Worm (Caenorhabditis elegans) whole organism, mixed stage, embryonic: ENCODE data around the gene F46G11.4.
A peak's percentile ranks its signal among the peaks of the same experiment; 100 is the strongest.

Experiments
- M03D4.4 ChIP-seq: sonication (generic microtip); optimal IDR thresholded peaks from 2 replicates; lab custom pipeline; 2017; ENCODE audit warnings: mild to moderate bottlenecking, missing genetic modification characterization, missing compliant biosample characterization
- bed-3 ChIP-seq: fragments of 200-800 bp; sonication (Bioruptor generic); optimal IDR thresholded peaks from 3 replicates; lab custom pipeline; 2018; ENCODE audit warnings: mild to moderate bottlenecking, missing genetic modification characterization, moderate library complexity, missing compliant biosample characterization
- blmp-1 ChIP-seq: fragments of 150-350 bp; optimal IDR thresholded peaks from 2 replicates; lab custom pipeline; 2014; ENCODE audit warnings: missing biosample characterization, missing genetic modification characterization
- ceh-39 ChIP-seq: fragments of 150-350 bp; optimal IDR thresholded peaks from 2 replicates; lab custom pipeline; 2014; ENCODE audit warnings: missing biosample characterization, missing genetic modification characterization
- ceh-43 ChIP-seq: fragments of 200-800 bp; sonication (Bioruptor generic); optimal IDR thresholded peaks from 2 replicates; lab custom pipeline; 2018; ENCODE audit warnings: mild to moderate bottlenecking, missing genetic modification characterization, moderate library complexity, missing compliant biosample characterization
- ceh-83 ChIP-seq: fragments of 200-800 bp; sonication (Bioruptor generic); optimal IDR thresholded peaks from 2 replicates; lab custom pipeline; 2018; ENCODE audit warnings: mild to moderate bottlenecking, missing genetic modification characterization, missing compliant biosample characterization
- ces-1 ChIP-seq: fragments of 150-350 bp; optimal IDR thresholded peaks from 2 replicates; lab custom pipeline; 2014; ENCODE audit warnings: missing biosample characterization, missing genetic modification reagents, missing genetic modification characterization
- cnd-1 ChIP-seq: fragments of 200-800 bp; sonication (Bioruptor generic); optimal IDR thresholded peaks from 2 replicates; lab custom pipeline; 2018; ENCODE audit warnings: mild to moderate bottlenecking, missing genetic modification characterization, missing compliant biosample characterization
- drap-1 ChIP-seq: fragments of 200-800 bp; sonication (Bioruptor generic); optimal IDR thresholded peaks from 3 replicates; lab custom pipeline; 2018; ENCODE audit warnings: mild to moderate bottlenecking, missing genetic modification characterization, missing compliant biosample characterization
- elt-1 ChIP-seq: sonication (generic microtip); optimal IDR thresholded peaks from 2 replicates; lab custom pipeline; 2017; ENCODE audit warnings: missing genetic modification characterization, mild to moderate bottlenecking, missing compliant biosample characterization, antibody characterized with exemption, moderate library complexity, borderline replicate concordance; ENCODE audit not compliant: insufficient read depth
- elt-3 ChIP-seq: fragments of 150-350 bp; optimal IDR thresholded peaks from 2 replicates; lab custom pipeline; 2014; ENCODE audit warnings: missing biosample characterization, missing genetic modification characterization
- flh-1 ChIP-seq: fragments of 200-800 bp; sonication (Bioruptor generic); optimal IDR thresholded peaks from 2 replicates; lab custom pipeline; 2018; ENCODE audit warnings: mild to moderate bottlenecking, missing genetic modification characterization, moderate library complexity, missing compliant biosample characterization
- ham-2 ChIP-seq: fragments of 200-800 bp; sonication (Bioruptor generic); optimal IDR thresholded peaks from 2 replicates; lab custom pipeline; 2018; ENCODE audit warnings: mild to moderate bottlenecking, missing genetic modification characterization, missing compliant biosample characterization
- hlh-1 ChIP-seq: fragments of 150-350 bp; optimal IDR thresholded peaks from 2 replicates; lab custom pipeline; 2014; ENCODE audit warnings: missing biosample characterization, missing genetic modification reagents, missing genetic modification characterization
- lin-13 ChIP-seq: fragments of 150-350 bp; optimal IDR thresholded peaks from 2 replicates; lab custom pipeline; 2014; ENCODE audit warnings: missing biosample characterization, missing genetic modification characterization
- lin-32 ChIP-seq: fragments of 200-800 bp; sonication (Bioruptor generic); optimal IDR thresholded peaks from 2 replicates; lab custom pipeline; 2018; ENCODE audit warnings: mild to moderate bottlenecking, missing genetic modification characterization, missing compliant biosample characterization
- lsy-2 ChIP-seq: fragments of 150-350 bp; optimal IDR thresholded peaks from 2 replicates; lab custom pipeline; 2014; ENCODE audit warnings: missing biosample characterization, missing genetic modification characterization
- mab-5 ChIP-seq: fragments of 150-350 bp; optimal IDR thresholded peaks from 2 replicates; lab custom pipeline; 2014; ENCODE audit warnings: missing biosample characterization, missing genetic modification characterization
- mep-1 ChIP-seq: fragments of 150-350 bp; optimal IDR thresholded peaks from 2 replicates; lab custom pipeline; 2017; ENCODE audit warnings: missing biosample characterization, missing genetic modification reagents, missing genetic modification characterization, inconsistent platforms
- mls-2 ChIP-seq: sonication (generic microtip); optimal IDR thresholded peaks from 2 replicates; lab custom pipeline; 2016; ENCODE audit warnings: mild to moderate bottlenecking, missing genetic modification characterization, moderate library complexity, missing compliant biosample characterization
- nhr-12 ChIP-seq: fragments of 150-350 bp; optimal IDR thresholded peaks from 2 replicates; lab custom pipeline; 2014; ENCODE audit warnings: missing biosample characterization, missing genetic modification characterization
- nhr-2 ChIP-seq: fragments of 150-350 bp; optimal IDR thresholded peaks from 2 replicates; lab custom pipeline; 2014; ENCODE audit warnings: missing biosample characterization, missing genetic modification characterization
- nhr-237 ChIP-seq: fragments of 150-350 bp; optimal IDR thresholded peaks from 2 replicates; lab custom pipeline; 2014; ENCODE audit warnings: missing biosample characterization, missing genetic modification characterization
- nhr-28 ChIP-seq: fragments of 150-350 bp; optimal IDR thresholded peaks from 2 replicates; lab custom pipeline; 2014; ENCODE audit warnings: missing biosample characterization, missing genetic modification characterization
- nhr-76 ChIP-seq: sonication (generic microtip); optimal IDR thresholded peaks from 2 replicates; lab custom pipeline; 2017; ENCODE audit warnings: missing biosample characterization, missing genetic modification characterization
- pha-4 ChIP-seq: fragments of 150-350 bp; optimal IDR thresholded peaks from 2 replicates; lab custom pipeline; 2018; ENCODE audit warnings: missing biosample characterization, missing genetic modification reagents, missing genetic modification characterization
- sem-2 ChIP-seq: fragments of 200-800 bp; sonication (Bioruptor generic); optimal IDR thresholded peaks from 2 replicates; lab custom pipeline; 2018; ENCODE audit warnings: mild to moderate bottlenecking, missing genetic modification characterization, missing compliant biosample characterization
- snpc-4 ChIP-seq: fragments of 150-350 bp; optimal IDR thresholded peaks from 2 replicates; lab custom pipeline; 2014; ENCODE audit warnings: missing biosample characterization, missing genetic modification characterization
- sptf-1 ChIP-seq: sonication (generic microtip); optimal IDR thresholded peaks from 2 replicates; lab custom pipeline; 2017; ENCODE audit warnings: mild to moderate bottlenecking, missing genetic modification characterization, moderate library complexity, missing compliant biosample characterization
- tbx-8 ChIP-seq: fragments of 200-800 bp; sonication (Bioruptor generic); optimal IDR thresholded peaks from 2 replicates; lab custom pipeline; 2018; ENCODE audit warnings: mild to moderate bottlenecking, missing genetic modification characterization, moderate library complexity, missing compliant biosample characterization
- unc-120 ChIP-seq: sonication (generic microtip); optimal IDR thresholded peaks from 2 replicates; lab custom pipeline; 2017; ENCODE audit warnings: missing genetic modification characterization, missing compliant biosample characterization; ENCODE audit not compliant: poor library complexity, severe bottlenecking
- unc-39 ChIP-seq: fragments of 150-350 bp; optimal IDR thresholded peaks from 2 replicates; lab custom pipeline; 2014; ENCODE audit warnings: missing biosample characterization, missing genetic modification characterization
- unc-62 ChIP-seq: fragments of 150-350 bp; optimal IDR thresholded peaks from 2 replicates; lab custom pipeline; 2014; ENCODE audit warnings: missing biosample characterization, missing genetic modification reagents, missing genetic modification characterization
- zip-8 ChIP-seq: fragments of 150-350 bp; optimal IDR thresholded peaks from 2 replicates; lab custom pipeline; 2014; ENCODE audit warnings: missing biosample characterization, missing genetic modification characterization
- ztf-11 ChIP-seq: fragments of 150-350 bp; optimal IDR thresholded peaks from 2 replicates; lab custom pipeline; 2014; ENCODE audit warnings: missing biosample characterization, missing genetic modification characterization

Gene F46G11.4

ce11 chrX:5831827-5832226 lies 33.2 kb upstream of the F46G11.4 start:
- TF ChIP-seq sptf-1 (tag; lab: Kevin White, UChicago) = no peak
- no peak for TF ChIP-seq pha-4 (tag; lab: Kevin White, UChicago)
- no peak for TF ChIP-seq nhr-12
- no peak for TF ChIP-seq cnd-1 (tag; lab: Kevin White, UChicago)
- no peak for TF ChIP-seq blmp-1 (tag; lab: Kevin White, UChicago)
- no peak for TF ChIP-seq nhr-28 (tag; lab: Kevin White, UChicago)
- TF ChIP-seq nhr-237 (tag; lab: Kevin White, UChicago) = no peak
- no peak for TF ChIP-seq tbx-8
- no peak for TF ChIP-seq unc-39

DNA sequence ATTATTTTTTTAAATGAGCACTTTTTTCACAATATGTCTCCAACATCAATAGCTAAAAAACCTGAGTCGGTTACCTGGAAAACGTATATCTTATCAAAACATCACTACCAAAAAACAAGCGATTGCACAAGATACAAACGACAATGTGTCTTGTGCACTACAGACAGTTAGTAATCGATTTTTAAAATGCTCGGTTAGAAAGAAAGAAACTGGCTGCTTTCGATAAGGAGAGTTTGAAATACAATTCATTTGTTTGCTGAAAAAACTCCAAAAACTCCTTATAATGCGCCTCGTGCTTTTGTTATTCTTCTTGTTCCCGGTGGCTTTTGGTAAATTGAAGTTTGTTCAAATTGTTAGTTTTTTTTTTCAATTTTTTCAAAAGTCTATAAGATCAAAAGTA lies 30.6 kb upstream of the F46G11.4 start, which contains the start of gene acp-5:
Gene acp-5 (plus strand): TSS at position 261 of the 400 bp plus-strand sequence.
- no peak for TF ChIP-seq flh-1
- TF ChIP-seq unc-39 = no peak

ce11 chrX:5828085-5828484 lies 29.5 kb upstream of the F46G11.4 start:
- TF ChIP-seq M03D4.4 (tag; lab: Kevin White, UChicago) = no peak
- no peak for TF ChIP-seq lin-32 (GFP tag; lab: Kevin White, UChicago)
- peak; percentile 17 for TF ChIP-seq ham-2 (GFP tag; lab: Kevin White, UChicago)
- TF ChIP-seq nhr-76 (tag; lab: Kevin White, UChicago) = no peak
- peak; percentile 72 for TF ChIP-seq unc-62 (GFP tag; lab: Kevin White, UChicago)
- TF ChIP-seq ceh-83 (GFP tag; lab: Kevin White, UChicago) = peak; percentile 15
- TF ChIP-seq, all 35 proteins: peak for 3

DNA sequence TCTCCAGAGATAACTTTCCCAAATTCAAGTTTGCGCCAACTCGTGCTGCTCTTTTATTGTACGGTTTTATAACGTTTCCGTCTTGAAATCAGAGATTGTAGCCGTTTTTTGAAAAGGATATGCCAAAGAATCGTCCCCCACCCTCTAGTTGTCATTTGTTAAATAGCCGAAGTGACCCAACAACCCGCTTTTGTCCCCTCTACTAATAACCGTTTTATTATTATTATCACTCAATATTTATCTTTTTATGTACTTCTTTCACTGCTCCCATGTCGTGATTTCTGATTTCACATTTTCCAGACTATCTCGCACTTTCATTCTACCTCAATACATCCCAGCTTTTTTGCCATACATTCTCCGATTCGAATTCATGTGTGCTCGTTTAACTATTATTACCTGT lies 28.4 kb upstream of the F46G11.4 start:
- peak; percentile 18 for TF ChIP-seq cnd-1 (tag; lab: Kevin White, UChicago)
- no peak for TF ChIP-seq tbx-8
- TF ChIP-seq sptf-1 (tag; lab: Kevin White, UChicago) = peak; percentile 16
- TF ChIP-seq, all 35 proteins: peak for 2

- TF ChIP-seq bed-3 (GFP tag; lab: Kevin White, UChicago) (no peak), snpc-4 (tag; lab: Kevin White, UChicago) (no peak), tbx-8 (no peak), lin-13 (tag; lab: Kevin White, UChicago) (no peak), pha-4 (tag; lab: Kevin White, UChicago) (no peak), mab-5 (tag; lab: Kevin White, UChicago) (no peak), ceh-39 (no peak), ces-1 (no peak), unc-120 (tag; lab: Kevin White, UChicago) (no peak), elt-3 (tag; lab: Kevin White, UChicago) (no peak), ztf-11 (tag; lab: Kevin White, UChicago) (no peak), nhr-237 (tag; lab: Kevin White, UChicago) (no peak), cnd-1 (tag; lab: Kevin White, UChicago) (no peak), blmp-1 (tag; lab: Kevin White, UChicago) (no peak), nhr-76 (tag; lab: Kevin White, UChicago) (no peak), hlh-1 (tag; lab: Kevin White, UChicago) (no peak), lin-32 (GFP tag; lab: Kevin White, UChicago) (no peak), ceh-83 (GFP tag; lab: Kevin White, UChicago) (no peak), nhr-12 (no peak), mep-1 (tag; lab: Kevin White, UChicago) (no peak)
These were observed 23.3 kb upstream of the F46G11.4 start, which contains the start of gene hbl-1 for ce11 chrX:5821842-5822241. TSS of gene hbl-1 (plus strand) at chrX:5822142.

- TF ChIP-seq sem-2 (no peak), nhr-237 (tag; lab: Kevin White, UChicago) (no peak), ceh-43 (GFP tag; lab: Kevin White, UChicago) (no peak), elt-3 (tag; lab: Kevin White, UChicago) (no peak), lin-32 (GFP tag; lab: Kevin White, UChicago) (peak; percentile 2), tbx-8 (no peak), flh-1 (no peak), pha-4 (tag; lab: Kevin White, UChicago) (no peak), mep-1 (tag; lab: Kevin White, UChicago) (no peak), M03D4.4 (tag; lab: Kevin White, UChicago) (peak; percentile 43), mab-5 (tag; lab: Kevin White, UChicago) (no peak), lsy-2 (tag; lab: Kevin White, UChicago) (no peak), mls-2 (tag; lab: Kevin White, UChicago) (peak; percentile 20), unc-62 (GFP tag; lab: Kevin White, UChicago) (no peak), drap-1 (GFP tag; lab: Kevin White, UChicago) (peak; percentile 35), zip-8 (tag; lab: Kevin White, UChicago) (no peak), ztf-11 (tag; lab: Kevin White, UChicago) (no peak), nhr-2 (no peak), unc-39 (no peak), hlh-1 (tag; lab: Kevin White, UChicago) (no peak), ceh-83 (GFP tag; lab: Kevin White, UChicago) (no peak), snpc-4 (tag; lab: Kevin White, UChicago) (no peak), ceh-39 (no peak), cnd-1 (tag; lab: Kevin White, UChicago) (no peak), sptf-1 (tag; lab: Kevin White, UChicago) (peak; percentile 24), nhr-12 (no peak), lin-13 (tag; lab: Kevin White, UChicago) (no peak), nhr-76 (tag; lab: Kevin White, UChicago) (no peak), elt-1 (no peak), ces-1 (no peak), bed-3 (GFP tag; lab: Kevin White, UChicago) (no peak), nhr-28 (tag; lab: Kevin White, UChicago) (no peak), unc-120 (tag; lab: Kevin White, UChicago) (no peak)
These were observed 22.3 kb upstream of the F46G11.4 start for ce11 chrX:5820880-5821279.
